Worm (Caenorhabditis elegans) whole organism, L1 larva: ENCODE results near the gene F08H9.3.

Source experiments
- C04F5.9 ChIP-seq: sonication (generic microtip); optimal IDR thresholded peaks from 2 replicates; lab custom pipeline; 2016; ENCODE audit warnings: missing genetic modification characterization, missing compliant biosample characterization
- C16A3.4 ChIP-seq: fragments of 150-350 bp; optimal IDR thresholded peaks from 2 replicates; lab custom pipeline; 2014; ENCODE audit warnings: missing biosample characterization, missing genetic modification characterization
- C34B4.2 ChIP-seq: sonication (generic microtip); optimal IDR thresholded peaks from 2 replicates; lab custom pipeline; 2017; ENCODE audit warnings: mild to moderate bottlenecking, missing genetic modification characterization, missing compliant biosample characterization
- Y116A8C.19 ChIP-seq: sonication (generic microtip); optimal IDR thresholded peaks from 2 replicates; lab custom pipeline; 2016; ENCODE audit warnings: missing compliant biosample characterization, missing genetic modification characterization, borderline replicate concordance
- aha-1 ChIP-seq: fragments of 150-350 bp; optimal IDR thresholded peaks from 2 replicates; lab custom pipeline; 2014; ENCODE audit warnings: missing biosample characterization, missing genetic modification characterization
- alr-1 ChIP-seq: fragments of 200-800 bp; sonication (Bioruptor generic); optimal IDR thresholded peaks from 2 replicates; lab custom pipeline; 2018; ENCODE audit warnings: borderline replicate concordance, mild to moderate bottlenecking, missing genetic modification characterization, missing compliant biosample characterization
- ama-1 ChIP-seq: fragments of 150-350 bp; optimal IDR thresholded peaks from 2 replicates; lab custom pipeline; 2014
- blmp-1 ChIP-seq: fragments of 150-350 bp; optimal IDR thresholded peaks from 2 replicates; lab custom pipeline; 2014; ENCODE audit warnings: missing biosample characterization, missing genetic modification characterization
- ceh-63 ChIP-seq: fragments of 200-800 bp; sonication (Bioruptor generic); optimal IDR thresholded peaks from 2 replicates; lab custom pipeline; 2018; ENCODE audit warnings: mild to moderate bottlenecking, missing genetic modification characterization, missing compliant biosample characterization
- ceh-82 ChIP-seq, 3 experiments: fragments of 150-350 bp in 1 of 3; sonication (generic microtip) in 2 of 3; optimal IDR thresholded peaks; 2 replicates each; lab custom pipeline; 2014 to 2017; ENCODE audit warnings: missing biosample characterization in 3 of 3, missing genetic modification characterization in 3 of 3
- ceh-88 ChIP-seq: fragments of 200-800 bp; sonication (Bioruptor generic); IDR thresholded peaks from 2 replicates; pipeline ENCODE4 v1.3.6; 2022; ENCODE audit warnings: missing genetic modification characterization, missing compliant biosample characterization
- ceh-90 ChIP-seq: sonication (generic microtip); optimal IDR thresholded peaks from 2 replicates; lab custom pipeline; 2016; ENCODE audit warnings: missing genetic modification characterization, missing compliant biosample characterization
- ces-1 ChIP-seq: fragments of 150-350 bp; optimal IDR thresholded peaks from 2 replicates; lab custom pipeline; 2014; ENCODE audit warnings: missing biosample characterization, missing genetic modification reagents, missing genetic modification characterization
- efl-1 ChIP-seq, 4 experiments: fragments of 150-350 bp; optimal IDR thresholded peaks in 3 of 4; peaks in 1 of 4; 1 replicate in 1 of 4; 2 replicates in 3 of 4; lab custom pipeline; 2014; ENCODE audit warnings: missing biosample characterization in 2 of 4, missing genetic modification characterization in 2 of 4, missing genetic modification reagents in 2 of 4
- egl-13 ChIP-seq: sonication (generic microtip); optimal IDR thresholded peaks from 2 replicates; lab custom pipeline; 2016; ENCODE audit warnings: missing genotype, missing genetic modification reagents, missing genetic modification characterization, missing compliant biosample characterization
- elt-3 ChIP-seq, 6 experiments: fragments of 150-350 bp in 1 of 6; sonication (generic microtip); optimal IDR thresholded peaks; 2 replicates each; lab custom pipeline; 2017 to 2018; ENCODE audit warnings: missing biosample characterization in 6 of 6, missing genetic modification characterization in 6 of 6, inconsistent platforms in 1 of 6
- ets-5 ChIP-seq: fragments of 200-800 bp; sonication (Bioruptor generic); IDR thresholded peaks from 2 replicates; pipeline ENCODE4 v1.3.6; 2022; ENCODE audit warnings: missing genetic modification characterization, missing compliant biosample characterization
- fkh-4 ChIP-seq: sonication (generic microtip); optimal IDR thresholded peaks from 2 replicates; lab custom pipeline; 2016; ENCODE audit warnings: missing compliant biosample characterization, missing genetic modification characterization, borderline replicate concordance
- fkh-8 ChIP-seq: sonication (generic microtip); optimal IDR thresholded peaks from 2 replicates; lab custom pipeline; 2016; ENCODE audit warnings: mild to moderate bottlenecking, missing genetic modification characterization, missing compliant biosample characterization
- grh-1 ChIP-seq: fragments of 200-800 bp; sonication (Bioruptor generic); IDR thresholded peaks from 2 replicates; pipeline ENCODE4 v1.3.6; 2022; ENCODE audit warnings: missing genetic modification reagents, missing genetic modification characterization, missing compliant biosample characterization
- hlh-17 ChIP-seq: fragments of 200-800 bp; sonication (Bioruptor generic); optimal IDR thresholded peaks from 2 replicates; lab custom pipeline; 2018; ENCODE audit warnings: missing genetic modification characterization, mild to moderate bottlenecking, missing compliant biosample characterization, moderate library complexity, borderline replicate concordance
- hlh-4 ChIP-seq: sonication (generic microtip); optimal IDR thresholded peaks from 2 replicates; lab custom pipeline; 2016; ENCODE audit warnings: mild to moderate bottlenecking, missing genetic modification characterization, missing compliant biosample characterization
- hpl-2 ChIP-seq: fragments of 150-350 bp; optimal IDR thresholded peaks from 2 replicates; lab custom pipeline; 2014; ENCODE audit warnings: missing biosample characterization, missing genetic modification reagents, missing genetic modification characterization
- isw-1 ChIP-seq: fragments of 200-800 bp; sonication (Bioruptor generic); IDR thresholded peaks from 2 replicates; pipeline ENCODE4 v1.3.6; 2022; ENCODE audit warnings: missing genetic modification characterization, missing compliant biosample characterization
- jun-1 ChIP-seq: fragments of 150-350 bp; optimal IDR thresholded peaks from 2 replicates; lab custom pipeline; 2014; ENCODE audit warnings: missing biosample characterization, missing genetic modification reagents, missing genetic modification characterization
- lin-13 ChIP-seq: fragments of 150-350 bp; optimal IDR thresholded peaks from 2 replicates; lab custom pipeline; 2014; ENCODE audit warnings: missing biosample characterization, missing genetic modification reagents, missing genetic modification characterization
- lin-15B ChIP-seq: fragments of 150-350 bp; sonication (generic microtip); optimal IDR thresholded peaks from 3 replicates; lab custom pipeline; 2014; ENCODE audit warnings: missing biosample characterization, missing genetic modification characterization
- lin-35 ChIP-seq, 2 experiments: fragments of 150-350 bp; optimal IDR thresholded peaks; 2 replicates each; lab custom pipeline; 2014; ENCODE audit warnings: missing biosample characterization in 2 of 2, missing genetic modification characterization in 2 of 2, missing genetic modification reagents in 2 of 2
- lin-39 ChIP-seq: fragments of 150-350 bp; optimal IDR thresholded peaks from 2 replicates; lab custom pipeline; 2014; ENCODE audit warnings: missing biosample characterization, missing genetic modification reagents, missing genetic modification characterization
- lir-3 ChIP-seq: sonication (generic microtip); optimal IDR thresholded peaks from 2 replicates; lab custom pipeline; 2016; ENCODE audit warnings: mild to moderate bottlenecking, missing genetic modification characterization, moderate library complexity, missing compliant biosample characterization; ENCODE audit not compliant: poor library complexity
- mdl-1 ChIP-seq, 2 experiments: fragments of 150-350 bp; optimal IDR thresholded peaks; 2 replicates each; lab custom pipeline; 2014 to 2017; ENCODE audit warnings: missing biosample characterization in 2 of 2, missing genetic modification characterization in 2 of 2, inconsistent platforms in 1 of 2
- nhr-11 ChIP-seq: fragments of 150-350 bp; optimal IDR thresholded peaks from 2 replicates; lab custom pipeline; 2014; ENCODE audit warnings: missing biosample characterization, missing genetic modification characterization
- nhr-12 ChIP-seq: sonication (generic microtip); optimal IDR thresholded peaks from 2 replicates; lab custom pipeline; 2017; ENCODE audit warnings: missing biosample characterization, missing genetic modification characterization
- nhr-28 ChIP-seq: fragments of 150-350 bp; optimal IDR thresholded peaks from 2 replicates; lab custom pipeline; 2014; ENCODE audit warnings: missing biosample characterization, missing genetic modification characterization
- nhr-47 ChIP-seq: sonication (generic microtip); optimal IDR thresholded peaks from 2 replicates; lab custom pipeline; 2016; ENCODE audit warnings: mild to moderate bottlenecking, missing genetic modification characterization, moderate library complexity, missing compliant biosample characterization
- nhr-71 ChIP-seq: sonication (generic microtip); optimal IDR thresholded peaks from 2 replicates; lab custom pipeline; 2016; ENCODE audit warnings: mild to moderate bottlenecking, missing genetic modification characterization, moderate library complexity, missing compliant biosample characterization
- nhr-76 ChIP-seq: sonication (generic microtip); optimal IDR thresholded peaks from 2 replicates; lab custom pipeline; 2017; ENCODE audit warnings: missing biosample characterization, missing genetic modification characterization
- nhr-77 ChIP-seq: fragments of 150-350 bp; optimal IDR thresholded peaks from 2 replicates; lab custom pipeline; 2014; ENCODE audit warnings: missing biosample characterization, missing genetic modification characterization
- nhr-84 ChIP-seq: sonication (generic microtip); optimal IDR thresholded peaks from 2 replicates; lab custom pipeline; 2017; ENCODE audit warnings: missing biosample characterization, missing genetic modification characterization
- nhr-90 ChIP-seq: sonication (generic microtip); optimal IDR thresholded peaks from 2 replicates; lab custom pipeline; 2016; ENCODE audit warnings: mild to moderate bottlenecking, missing genetic modification characterization, missing compliant biosample characterization; ENCODE audit not compliant: poor library complexity
- skn-1 ChIP-seq: fragments of 150-350 bp; optimal IDR thresholded peaks from 2 replicates; lab custom pipeline; 2014; ENCODE audit warnings: missing biosample characterization, missing genetic modification characterization
- snu-23 ChIP-seq: sonication (generic microtip); optimal IDR thresholded peaks from 2 replicates; lab custom pipeline; 2016; ENCODE audit warnings: missing genetic modification characterization, missing compliant biosample characterization
- sptf-1 ChIP-seq: fragments of 150-350 bp; optimal IDR thresholded peaks from 2 replicates; lab custom pipeline; 2014; ENCODE audit warnings: missing biosample characterization, missing genetic modification characterization
- swsn-7 ChIP-seq: sonication (generic microtip); optimal IDR thresholded peaks from 2 replicates; lab custom pipeline; 2016; ENCODE audit warnings: missing genetic modification characterization, missing compliant biosample characterization
- unc-130 ChIP-seq: fragments of 150-350 bp; optimal IDR thresholded peaks from 2 replicates; lab custom pipeline; 2017; ENCODE audit warnings: missing biosample characterization, missing genetic modification characterization, inconsistent platforms
- unc-30 ChIP-seq: sonication (generic microtip); optimal IDR thresholded peaks from 2 replicates; lab custom pipeline; 2017; ENCODE audit warnings: missing biosample characterization, missing genetic modification characterization
- unc-62 ChIP-seq: fragments of 150-350 bp; optimal IDR thresholded peaks from 2 replicates; lab custom pipeline; 2014; ENCODE audit warnings: missing biosample characterization, missing genetic modification reagents, missing genetic modification characterization
- unc-86 ChIP-seq: sonication (generic microtip); optimal IDR thresholded peaks from 2 replicates; lab custom pipeline; 2016; ENCODE audit warnings: missing genetic modification characterization, missing compliant biosample characterization
- zag-1 ChIP-seq: fragments of 150-350 bp; optimal IDR thresholded peaks from 2 replicates; lab custom pipeline; 2014; ENCODE audit warnings: missing biosample characterization, missing genetic modification characterization
- zip-4 ChIP-seq: fragments of 200-800 bp; sonication (Bioruptor generic); optimal IDR thresholded peaks from 2 replicates; lab custom pipeline; 2018; ENCODE audit warnings: mild to moderate bottlenecking, missing genetic modification characterization, moderate library complexity, missing compliant biosample characterization
- ztf-11 ChIP-seq, 2 experiments: sonication (generic microtip); optimal IDR thresholded peaks; 2 replicates each; lab custom pipeline; 2016 to 2017; ENCODE audit warnings: missing genetic modification characterization in 2 of 2, missing biosample characterization in 1 of 2, missing compliant biosample characterization in 1 of 2
- ztf-4 ChIP-seq: fragments of 150-350 bp; optimal IDR thresholded peaks from 2 replicates; lab custom pipeline; 2014; ENCODE audit warnings: missing biosample characterization, missing genetic modification characterization

F08H9.3 gene

DNA sequence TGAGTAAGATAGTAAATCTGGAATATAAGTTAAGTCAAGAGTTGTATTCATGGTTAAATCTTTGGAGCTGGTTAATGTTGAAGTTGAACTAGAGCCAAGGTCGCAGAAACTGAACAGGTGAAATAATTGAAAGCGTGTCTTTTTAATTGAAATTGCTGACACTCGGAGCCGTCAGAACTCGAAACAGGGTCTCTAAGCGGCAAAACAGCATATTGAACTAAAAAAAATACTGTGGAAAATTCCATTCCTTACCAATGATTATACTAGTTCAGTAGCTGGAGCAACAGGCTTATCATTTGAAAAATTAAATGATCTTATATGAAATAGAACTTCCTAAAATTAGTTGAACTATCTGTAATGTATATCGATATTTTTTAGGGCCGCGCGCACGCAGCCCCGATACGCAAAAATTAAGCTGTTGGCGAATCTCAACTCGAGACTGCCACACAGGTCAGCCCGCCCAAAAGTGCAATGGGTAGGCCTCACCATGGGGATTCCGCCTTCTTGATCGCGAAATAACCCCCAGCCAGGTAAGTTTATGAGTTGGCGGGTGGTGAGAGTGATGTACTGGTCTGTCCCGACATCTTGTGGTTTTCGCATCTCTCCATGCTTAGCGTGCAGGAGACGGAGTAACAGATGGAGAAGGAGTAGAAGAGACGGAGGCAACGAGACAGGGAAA lies 5.2 kb upstream of the F08H9.3 start, which contains the start of gene srz-97 (continued):
- no peak for TF ChIP-seq ces-1 (GFP tag; lab: Kevin White, UChicago)
- no peak for TF ChIP-seq jun-1 (tag; lab: Kevin White, UChicago)
- peak in 1 of 3 experiments; percentile 16 for TF ChIP-seq ceh-82 (tag; optimal IDR thresholded peaks at IDR 0.05; lab: Kevin White, UChicago)
- TF ChIP-seq nhr-90 (tag; lab: Kevin White, UChicago), result peak; percentile 84
- TF ChIP-seq unc-62 (GFP tag; lab: Kevin White, UChicago), result no peak
- TF ChIP-seq nhr-71 (tag; lab: Kevin White, UChicago), result peak; percentile 73
- no peak for TF ChIP-seq nhr-12 (tag; lab: Kevin White, UChicago)
- TF ChIP-seq alr-1, result no peak
- no peak for TF ChIP-seq ceh-63 (GFP tag; lab: Kevin White, UChicago)
- TF ChIP-seq fkh-4, result no peak
- TF ChIP-seq hlh-17 (GFP tag; lab: Kevin White, UChicago), result no peak
- TF ChIP-seq lir-3 (tag; lab: Kevin White, UChicago), result no peak
- TF ChIP-seq skn-1 (tag; lab: Kevin White, UChicago), result no peak
- no peak for TF ChIP-seq ztf-4 (tag; lab: Kevin White, UChicago)
- peak in 1 of 2 experiments; percentile 38 for TF ChIP-seq lin-35 (GFP tag; optimal IDR thresholded peaks at IDR 0.05; lab: Kevin White, UChicago)
- no peak for TF ChIP-seq C16A3.4
- TF ChIP-seq nhr-84, result no peak
- TF ChIP-seq lin-15B (tag; lab: Kevin White, UChicago), result no peak
- TF ChIP-seq swsn-7 (tag; lab: Kevin White, UChicago), result peak; percentile 58
- peak; percentile 6 for TF ChIP-seq nhr-77 (tag; lab: Kevin White, UChicago)
- TF ChIP-seq ama-1 (lab: Kevin White, UChicago), result no peak
- no peak for TF ChIP-seq ceh-88 (GFP tag; lab: Robert Waterston, UW)
- TF ChIP-seq snu-23, result peak; percentile 66
- no peak for TF ChIP-seq isw-1 (GFP tag; lab: Robert Waterston, UW)
- no peak for TF ChIP-seq zag-1 (tag; lab: Kevin White, UChicago)
- TF ChIP-seq hpl-2, result peak; percentile 17
- no peak for TF ChIP-seq unc-130 (tag; lab: Kevin White, UChicago)
- no peak for TF ChIP-seq nhr-11 (tag; lab: Kevin White, UChicago)
- TF ChIP-seq Y116A8C.19 (tag; lab: Kevin White, UChicago), result no peak
- TF ChIP-seq mdl-1 (tag; optimal IDR thresholded peaks at IDR 0.05; lab: Kevin White, UChicago), result no peak
- TF ChIP-seq ets-5 (GFP tag; lab: Robert Waterston, UW), result no peak
- peak; percentile 41 to 60 for TF ChIP-seq efl-1 (optimal IDR thresholded peaks at IDR 0.05; lab: Kevin White, UChicago)
- TF ChIP-seq efl-1 (GFP tag; optimal IDR thresholded peaks at IDR 0.05 in 1 of 2; lab: Kevin White, UChicago), result peak in 1 of 2 experiments; percentile 77
- TF ChIP-seq elt-3 (tag; optimal IDR thresholded peaks at IDR 0.05; lab: Kevin White, UChicago), result no peak
- no peak for TF ChIP-seq zip-4 (GFP tag; lab: Kevin White, UChicago)
- TF ChIP-seq nhr-28 (tag; lab: Kevin White, UChicago), result no peak
- TF ChIP-seq egl-13 (tag; lab: Kevin White, UChicago), result no peak
- no peak for TF ChIP-seq lin-39 (tag; lab: Kevin White, UChicago)
- no peak for TF ChIP-seq C04F5.9 (tag; lab: Kevin White, UChicago)
- no peak for TF ChIP-seq ceh-90 (tag; lab: Kevin White, UChicago)
- TF ChIP-seq unc-30 (tag; lab: Kevin White, UChicago), result no peak
- no peak for TF ChIP-seq ztf-11 (tag; optimal IDR thresholded peaks at IDR 0.05; lab: Kevin White, UChicago)
- no peak for TF ChIP-seq C34B4.2 (tag; lab: Kevin White, UChicago)
- TF ChIP-seq hlh-4 (tag; lab: Kevin White, UChicago), result peak; percentile 4
- TF ChIP-seq fkh-8 (tag; lab: Kevin White, UChicago), result no peak
- TF ChIP-seq grh-1 (GFP tag; lab: Robert Waterston, UW), result peak; percentile 65
- peak; percentile 73 for TF ChIP-seq nhr-47 (tag; lab: Kevin White, UChicago)
- no peak for TF ChIP-seq unc-86
- TF ChIP-seq aha-1 (tag; lab: Kevin White, UChicago), result no peak
- no peak for TF ChIP-seq sptf-1 (tag; lab: Kevin White, UChicago)
- TF ChIP-seq nhr-76 (tag; lab: Kevin White, UChicago), result no peak
- TF ChIP-seq lin-13 (GFP tag; lab: Kevin White, UChicago), result no peak
- no peak for TF ChIP-seq blmp-1 (tag; lab: Kevin White, UChicago)
